Fruit fly (Drosophila melanogaster) whole organism, embryonic: ENCODE data around the gene CG13364.

Experiments
- Asciz ChIP-seq: fragments of 200-800 bp; sonication (Bioruptor generic); optimal IDR thresholded peaks from 2 replicates; lab custom pipeline; 2017; ENCODE audit warnings: missing biosample characterization, mild to moderate bottlenecking, missing genetic modification characterization, missing genetic modification reagents
- Bgb ChIP-seq: fragments of 200-800 bp; sonication (Bioruptor generic); IDR thresholded peaks from 2 replicates; pipeline ENCODE4 v1.3.6; 2022; ENCODE audit warnings: missing biosample characterization, missing genetic modification characterization; ENCODE audit not compliant: partially characterized antibody
- Blimp-1 ChIP-seq: fragments of 200-800 bp; sonication (Bioruptor generic); optimal IDR thresholded peaks from 3 replicates; lab custom pipeline; 2018; ENCODE audit warnings: missing biosample characterization, missing genetic modification characterization, mild to moderate bottlenecking, moderate library complexity, missing genetic modification reagents
- CG10543 ChIP-seq: fragments of 200-800 bp; sonication (Bioruptor generic); optimal IDR thresholded peaks from 3 replicates; lab custom pipeline; 2017; ENCODE audit warnings: missing biosample characterization, mild to moderate bottlenecking, missing genetic modification characterization, moderate library complexity
- CG11247 ChIP-seq: fragments of 200-800 bp; sonication (Bioruptor generic); IDR thresholded peaks from 2 replicates; pipeline ENCODE4 v1.3.6; 2022; ENCODE audit warnings: missing biosample characterization, missing genetic modification characterization
- CG11504 ChIP-seq: fragments of 200-800 bp; sonication (Bioruptor generic); optimal IDR thresholded peaks from 3 replicates; lab custom pipeline; 2019; ENCODE audit warnings: missing biosample characterization, mild to moderate bottlenecking, missing genetic modification characterization, moderate library complexity
- CG12236 ChIP-seq: fragments of 200-800 bp; sonication (Bioruptor generic); optimal IDR thresholded peaks from 2 replicates; lab custom pipeline; 2016; ENCODE audit warnings: missing biosample characterization, missing genetic modification characterization
- CG1233 ChIP-seq: fragments of 200-800 bp; sonication (Bioruptor generic); optimal IDR thresholded peaks from 4 replicates; lab custom pipeline; 2018; ENCODE audit warnings: missing biosample characterization, mild to moderate bottlenecking, missing genetic modification characterization
- CG12769 ChIP-seq: fragments of 200-800 bp; sonication (Bioruptor generic); optimal IDR thresholded peaks from 2 replicates; lab custom pipeline; 2019; ENCODE audit warnings: missing biosample characterization, mild to moderate bottlenecking, missing genetic modification characterization, moderate library complexity
- CG13287 ChIP-seq: fragments of 200-800 bp; sonication (Bioruptor generic); IDR thresholded peaks from 2 replicates; pipeline ENCODE4 v1.3.6; 2022; ENCODE audit warnings: missing biosample characterization, missing genetic modification characterization; ENCODE audit not compliant: partially characterized antibody
- CG15479 ChIP-seq: fragments of 200-800 bp; sonication (Bioruptor generic); optimal IDR thresholded peaks from 3 replicates; lab custom pipeline; 2019; ENCODE audit warnings: missing biosample characterization, mild to moderate bottlenecking, missing genetic modification characterization, moderate library complexity
- CG16815 ChIP-seq: fragments of 200-800 bp; sonication (Bioruptor generic); optimal IDR thresholded peaks from 3 replicates; lab custom pipeline; 2017; ENCODE audit warnings: missing biosample characterization, mild to moderate bottlenecking, missing genetic modification characterization
- CG17385 ChIP-seq: fragments of 200-800 bp; sonication (Bioruptor generic); optimal IDR thresholded peaks from 3 replicates; lab custom pipeline; 2018; ENCODE audit warnings: missing biosample characterization, mild to moderate bottlenecking, missing genetic modification characterization
- CG2199 ChIP-seq: fragments of 200-800 bp; sonication (Bioruptor generic); IDR thresholded peaks from 3 replicates; pipeline ENCODE4 v1.3.6; 2022; ENCODE audit warnings: missing biosample characterization, missing genetic modification characterization
- CG4854 ChIP-seq: fragments of 200-800 bp; sonication (Bioruptor generic); optimal IDR thresholded peaks from 2 replicates; lab custom pipeline; 2016; ENCODE audit warnings: missing biosample characterization, missing genetic modification characterization, inconsistent platforms
- CG6791 ChIP-seq: fragments of 200-800 bp; sonication (Bioruptor generic); IDR thresholded peaks from 3 replicates; pipeline ENCODE4 v1.3.6; 2022; ENCODE audit warnings: missing biosample characterization, missing genetic modification characterization; ENCODE audit not compliant: partially characterized antibody
- CG7928 ChIP-seq: fragments of 200-800 bp; sonication (Bioruptor generic); optimal IDR thresholded peaks from 2 replicates; lab custom pipeline; 2017; ENCODE audit warnings: missing biosample characterization, mild to moderate bottlenecking, missing genetic modification characterization
- CG9437 ChIP-seq: fragments of 200-800 bp; sonication (Bioruptor generic); optimal IDR thresholded peaks from 2 replicates; lab custom pipeline; 2018; ENCODE audit warnings: missing biosample characterization, mild to moderate bottlenecking, missing genetic modification characterization
- Dll ChIP-seq: fragments of 200-800 bp; sonication (Bioruptor generic); IDR thresholded peaks from 4 replicates; pipeline ENCODE4 v1.3.6; 2022; ENCODE audit warnings: missing biosample characterization, missing genetic modification characterization; ENCODE audit not compliant: partially characterized antibody
- Dp ChIP-seq: fragments of 200-800 bp; sonication (Bioruptor generic); optimal IDR thresholded peaks from 2 replicates; lab custom pipeline; 2018; ENCODE audit warnings: missing biosample characterization, mild to moderate bottlenecking, missing genetic modification characterization, moderate library complexity
- E2f2 ChIP-seq: fragments of 200-800 bp; sonication (Bioruptor generic); IDR thresholded peaks from 2 replicates; pipeline ENCODE4 v1.3.6; 2022; ENCODE audit warnings: missing biosample characterization, missing genetic modification characterization
- MBD-R2 ChIP-seq: fragments of 200-800 bp; sonication (Bioruptor generic); IDR thresholded peaks from 2 replicates; pipeline ENCODE4 v1.3.6; 2022; ENCODE audit warnings: missing biosample characterization, missing genetic modification characterization
- MESR4 ChIP-seq: fragments of 200-800 bp; sonication (Bioruptor generic); optimal IDR thresholded peaks from 2 replicates; lab custom pipeline; 2018; ENCODE audit warnings: missing biosample characterization, mild to moderate bottlenecking, missing genetic modification characterization, moderate library complexity
- Med ChIP-seq: fragments of 200-800 bp; sonication (Bioruptor generic); peaks from one replicate; lab custom pipeline; 2016; ENCODE audit warnings: missing biosample characterization, missing genetic modification characterization, mild to moderate bottlenecking, inconsistent platforms, moderate library complexity
- Myb ChIP-seq: fragments of 200-800 bp; sonication (Bioruptor generic); optimal IDR thresholded peaks from 2 replicates; lab custom pipeline; 2016; ENCODE audit warnings: missing biosample characterization, missing genetic modification characterization
- Opbp ChIP-seq: fragments of 200-800 bp; sonication (Bioruptor generic); IDR thresholded peaks from 3 replicates; pipeline ENCODE4 v1.3.6; 2022; ENCODE audit warnings: missing biosample characterization, missing genetic modification characterization; ENCODE audit not compliant: partially characterized antibody
- YL-1 ChIP-seq: fragments of 200-800 bp; sonication (Bioruptor generic); optimal IDR thresholded peaks from 3 replicates; lab custom pipeline; 2017; ENCODE audit warnings: missing biosample characterization, mild to moderate bottlenecking, missing genetic modification characterization
- amos ChIP-seq: fragments of 200-800 bp; sonication (Bioruptor generic); IDR thresholded peaks from 2 replicates; pipeline ENCODE4 v1.3.6; 2022; ENCODE audit warnings: missing biosample characterization, missing genetic modification characterization; ENCODE audit not compliant: partially characterized antibody
- ase ChIP-seq: fragments of 200-800 bp; sonication (Bioruptor generic); IDR thresholded peaks from 3 replicates; pipeline ENCODE4 v1.3.6; 2022; ENCODE audit warnings: missing biosample characterization, missing genetic modification characterization
- cwo ChIP-seq: fragments of 200-800 bp; sonication (Bioruptor generic); optimal IDR thresholded peaks from 3 replicates; lab custom pipeline; 2017; ENCODE audit warnings: missing biosample characterization, missing genetic modification characterization, mild to moderate bottlenecking, moderate library complexity, missing genetic modification reagents
- dm ChIP-seq: fragments of 200-800 bp; sonication (Bioruptor generic); optimal IDR thresholded peaks from 3 replicates; lab custom pipeline; 2016; ENCODE audit warnings: missing biosample characterization, missing genetic modification characterization
- hbn ChIP-seq: fragments of 200-800 bp; sonication (Bioruptor generic); IDR thresholded peaks from 2 replicates; pipeline ENCODE4 v1.3.6; 2022; ENCODE audit warnings: missing biosample characterization, missing genetic modification characterization; ENCODE audit not compliant: partially characterized antibody
- ken ChIP-seq: fragments of 200-800 bp; sonication (Bioruptor generic); IDR thresholded peaks from 3 replicates; pipeline ENCODE4 v1.3.6; 2022; ENCODE audit warnings: missing biosample characterization, missing genetic modification characterization
- lbe ChIP-seq: fragments of 200-800 bp; sonication (Bioruptor generic); optimal IDR thresholded peaks from 2 replicates; lab custom pipeline; 2016; ENCODE audit warnings: missing biosample characterization, mild to moderate bottlenecking, missing genetic modification characterization
- nmo ChIP-seq: fragments of 200-800 bp; sonication (Bioruptor generic); optimal IDR thresholded peaks from 2 replicates; lab custom pipeline; 2018; ENCODE audit warnings: missing biosample characterization, mild to moderate bottlenecking, missing genetic modification characterization, moderate library complexity
- odd ChIP-seq: fragments of 200-800 bp; sonication (Bioruptor generic); optimal IDR thresholded peaks from 2 replicates; lab custom pipeline; 2017; ENCODE audit warnings: missing biosample characterization, mild to moderate bottlenecking, missing genetic modification characterization
- prd ChIP-seq, 3 experiments: fragments of >200 bp in 2 of 3; fragments of 200-800 bp in 1 of 3; sonication (Bioruptor generic) in 1 of 3; optimal IDR thresholded peaks in 2 of 3; IDR thresholded peaks in 1 of 3; 2 replicates in 2 of 3; 3 replicates in 1 of 3; pipeline versions ENCODE4 v1.3.6 to Lab custom; 2017 to 2022; ENCODE audit warnings: missing biosample characterization in 1 of 3, missing genetic modification characterization in 1 of 3
- tll ChIP-seq, 2 experiments: fragments of 200-800 bp in 1 of 2; fragments of >200 bp in 1 of 2; sonication (Bioruptor generic) in 1 of 2; optimal IDR thresholded peaks; 2 replicates each; lab custom pipeline; 2017 to 2019; ENCODE audit warnings: missing biosample characterization in 2 of 2, missing genetic modification characterization in 2 of 2, mild to moderate bottlenecking in 1 of 2, moderate library complexity in 1 of 2
- vvl ChIP-seq: fragments of 200-800 bp; sonication (Bioruptor generic); IDR thresholded peaks from 2 replicates; pipeline ENCODE4 v1.3.6; 2022; ENCODE audit warnings: missing biosample characterization, missing genetic modification characterization

CG13364 gene

dm6 chrX:646395-647009, 21.5 kb upstream of the CG13364 start (continued):
- TF ChIP-seq Opbp (GFP tag; lab: Robert Waterston, UW), result peak; percentile 35; the same call in 1 of the 3 replicates
- TF ChIP-seq hbn (GFP tag; lab: Robert Waterston, UW), result peak; percentile 30; the same call in 1 of the 2 replicates
- TF ChIP-seq Asciz (GFP tag; lab: Kevin White, UChicago), result no peak
- no peak for TF ChIP-seq CG11247
- TF ChIP-seq E2f2, result peak; percentile 81
- TF ChIP-seq Dp (GFP tag; lab: Kevin White, UChicago), result peak; percentile 69

dm6 chrX:644461-644860, 19.5 kb upstream of the CG13364 start, which contains the start of gene CG13367:
CG13367 (plus strand) TSS chrX:644761.
- TF ChIP-seq MBD-R2 (0 out of 2 replicates have a peak, but pooled peaks have one; percentile 10), CG7928 (peak; percentile 49)

dm6 chrX:643963-644362, 19.0 kb upstream of the CG13364 start:
- peak; percentile 28; the same call in 1 of the 3 replicates for TF ChIP-seq Opbp (GFP tag; lab: Robert Waterston, UW)
- peak; percentile 82 for TF ChIP-seq Myb (GFP tag; lab: Kevin White, UChicago)
- TF ChIP-seq CG13287 (GFP tag; lab: Robert Waterston, UW), result peak; percentile 48; the same call in 1 of the 2 replicates
- TF ChIP-seq CG7928, result peak; percentile 41
- TF ChIP-seq MBD-R2, result peak; percentile 10; the same call in 1 of the 2 replicates
- peak; percentile 62 for TF ChIP-seq E2f2
- TF ChIP-seq amos (GFP tag; lab: Robert Waterston, UW), result peak; percentile 37; the same call in 1 of the 2 replicates

- TF ChIP-seq CG6791 (GFP tag; lab: Robert Waterston, UW) (no peak), CG9437 (GFP tag; lab: Kevin White, UChicago) (no peak), lbe (GFP tag; lab: Kevin White, UChicago) (no peak), odd (GFP tag; lab: Kevin White, UChicago) (no peak), nmo (peak; percentile 4), CG15479 (GFP tag; lab: Kevin White, UChicago) (peak; percentile 63), MESR4 (peak; percentile 50), CG12769 (tag; lab: Kevin White, UChicago) (peak; percentile 40), CG16815 (GFP tag; lab: Kevin White, UChicago) (no peak), prd (optimal IDR thresholded peaks at IDR 0.05; lab: Kevin White, UChicago) (no peak), prd (GFP tag; IDR thresholded peaks at IDR 0.05; lab: Robert Waterston, UW) (no peak), ken (GFP tag; lab: Robert Waterston, UW) (no peak), CG17385 (GFP tag; lab: Kevin White, UChicago) (no peak), CG10543 (peak; percentile 47), YL-1 (GFP tag; lab: Kevin White, UChicago) (peak; percentile 22), Med (peak; percentile 75), Dll (GFP tag; lab: Robert Waterston, UW) (0 out of 4 replicates have a peak, but pooled peaks have one; percentile 22), CG12236 (GFP tag; lab: Kevin White, UChicago) (no peak), CG11504 (tag; lab: Kevin White, UChicago) (no peak), Bgb (GFP tag; lab: Robert Waterston, UW) (peak; percentile 38; the same call in 1 of the 2 replicates), Blimp-1 (GFP tag; lab: Kevin White, UChicago) (peak; percentile 82), ase (GFP tag; lab: Robert Waterston, UW) (no peak), vvl (peak; percentile 27; the same call in 1 of the 2 replicates), dm (peak; percentile 77), CG4854 (no peak), tll (GFP tag; optimal IDR thresholded peaks at IDR 0.05; lab: Kevin White, UChicago) (peak in 1 of 2 experiments; percentile 4), CG1233 (GFP tag; lab: Kevin White, UChicago) (no peak), CG2199 (GFP tag; lab: Robert Waterston, UW) (peak; percentile 65; the same call in 1 of the 3 replicates), cwo (peak; percentile 66)
Measured at dm6 chrX:636606-637530, 11.9 kb upstream of the CG13364 start.
